In genomic region chrIII:12615859-12616439, ce11 we compare ENCODE assay signal across 8 worm cellular contexts.
TF ChIP-seq lines count a peak whose summit lies in the region.

No protein-coding gene starts in this region.

TF ChIP-seq in whole organism, L1 larva, 84 proteins besides CTCF, POLR2A, EP300 and RAD21 (continues in another document):
- peak; percentile 79 for TF ChIP-seq pax-3 (tag; optimal IDR thresholded peaks at IDR 0.05; lab: Kevin White, UChicago)
- TF ChIP-seq dsc-1 (tag; optimal IDR thresholded peaks at IDR 0.05; lab: Kevin White, UChicago), result peak; percentile 92
- peak; percentile 40 for TF ChIP-seq swsn-7 (tag; optimal IDR thresholded peaks at IDR 0.05; lab: Kevin White, UChicago)
- TF ChIP-seq egl-13 (tag; optimal IDR thresholded peaks at IDR 0.05; lab: Kevin White, UChicago), result peak; percentile 75
- TF ChIP-seq sox-4 (tag; optimal IDR thresholded peaks at IDR 0.05; lab: Kevin White, UChicago), result peak; percentile 82
- TF ChIP-seq fkh-8 (tag; optimal IDR thresholded peaks at IDR 0.05; lab: Kevin White, UChicago), result peak; percentile 95
- peak; percentile 0 for TF ChIP-seq nhr-77 (tag; optimal IDR thresholded peaks at IDR 0.05; lab: Kevin White, UChicago)
- peak; percentile 1 for TF ChIP-seq irx-1 (tag; optimal IDR thresholded peaks at IDR 0.05; lab: Kevin White, UChicago)
- peak; percentile 35 for TF ChIP-seq nhr-20 (tag; optimal IDR thresholded peaks at IDR 0.05; lab: Kevin White, UChicago)
- TF ChIP-seq xbp-1 (tag; optimal IDR thresholded peaks at IDR 0.05; lab: Kevin White, UChicago), result peak; percentile 5
- TF ChIP-seq ceh-8 (GFP tag; optimal IDR thresholded peaks at IDR 0.05; lab: Kevin White, UChicago), result peak; percentile 57

TF ChIP-seq in whole organism, L2 larva, 48 proteins besides CTCF, POLR2A, EP300 and RAD21 (continues in another document):
- TF ChIP-seq lin-11 (tag; optimal IDR thresholded peaks at IDR 0.05; lab: Kevin White, UChicago) (peak; percentile 16), alr-1 (tag; optimal IDR thresholded peaks at IDR 0.05; lab: Kevin White, UChicago) (no peak), C34F6.9 (tag; optimal IDR thresholded peaks at IDR 0.05; lab: Kevin White, UChicago) (peak; percentile 33), F13H6.1 (tag; optimal IDR thresholded peaks at IDR 0.05; lab: Kevin White, UChicago) (peak; percentile 2), ztf-4 (tag; optimal IDR thresholded peaks at IDR 0.05; lab: Kevin White, UChicago) (peak; percentile 22), sem-4 (tag; optimal IDR thresholded peaks at IDR 0.05; lab: Kevin White, UChicago) (no peak), ceh-82 (tag; optimal IDR thresholded peaks at IDR 0.05; lab: Kevin White, UChicago) (no peak), ztf-1 (GFP tag; conservative IDR thresholded peaks at IDR 0.05; lab: Robert Waterston, UW) (0 out of 2 replicates have a peak, but pooled peaks have one; percentile 81), gmeb-1 (tag; optimal IDR thresholded peaks at IDR 0.05; lab: Kevin White, UChicago) (no peak), nhr-21 (tag; optimal IDR thresholded peaks at IDR 0.05; lab: Kevin White, UChicago) (peak; percentile 12), dmd-4 (tag; optimal IDR thresholded peaks at IDR 0.05; lab: Kevin White, UChicago) (no peak), ZK546.5 (tag; optimal IDR thresholded peaks at IDR 0.05; lab: Kevin White, UChicago) (no peak)

TF ChIP-seq in whole organism, L3 larva, 47 proteins besides CTCF, POLR2A, EP300 and RAD21:
- no peak for TF ChIP-seq tbx-2 (tag; optimal IDR thresholded peaks at IDR 0.05; lab: Kevin White, UChicago)
- peak; percentile 35 for TF ChIP-seq nfya-1 (tag; optimal IDR thresholded peaks at IDR 0.05; lab: Kevin White, UChicago; ENCODE audit: insufficient read depth)
- peak; percentile 25 for TF ChIP-seq egl-5 (tag; optimal IDR thresholded peaks at IDR 0.05; lab: Kevin White, UChicago)

TF ChIP-seq in whole organism, L4 larva, 104 proteins besides CTCF, POLR2A, EP300 and RAD21:
- TF ChIP-seq attf-4 (tag; optimal IDR thresholded peaks at IDR 0.05; lab: Kevin White, UChicago) (no peak), unc-62 (GFP tag; optimal IDR thresholded peaks at IDR 0.05 in 1 of 2; lab: Kevin White, UChicago) (peak in 1 of 2 experiments; percentile 93), unc-62 (tag; optimal IDR thresholded peaks at IDR 0.05; lab: Kevin White, UChicago) (no peak), set-16 (GFP tag; IDR thresholded peaks at IDR 0.05; lab: Robert Waterston, UW) (peak; percentile 58; the same call in 1 of the 2 replicates), pha-4 (GFP tag; IDR thresholded peaks at IDR 0.05; lab: Robert Waterston, UW) (0 out of 2 replicates have a peak, but pooled peaks have one; percentile 18), pha-4 (tag; optimal IDR thresholded peaks at IDR 0.05; lab: Kevin White, UChicago) (no peak), fkh-10 (GFP tag; optimal IDR thresholded peaks at IDR 0.05; lab: Kevin White, UChicago) (peak; percentile 1), nhr-48 (tag; optimal IDR thresholded peaks at IDR 0.05; lab: Kevin White, UChicago) (no peak), nhr-11 (tag; optimal IDR thresholded peaks at IDR 0.05; lab: Kevin White, UChicago) (peak; percentile 36), aha-1 (tag; lab: Kevin White, UChicago) (peak; percentile 96)

TF ChIP-seq in whole organism, early embryonic, 17 proteins besides CTCF, POLR2A, EP300 and RAD21:
- no peak for TF ChIP-seq ama-1 (optimal IDR thresholded peaks at IDR 0.05; lab: Kevin White, UChicago)
- TF ChIP-seq hnd-1 (tag; optimal IDR thresholded peaks at IDR 0.05; lab: Kevin White, UChicago), result no peak
- TF ChIP-seq tbx-37 (GFP tag; conservative IDR thresholded peaks at IDR 0.05; lab: Robert Waterston, UW), result no peak
- peak; percentile 51; the same call in 1 of the 2 replicates for TF ChIP-seq pes-1 (GFP tag; IDR thresholded peaks at IDR 0.05; lab: Robert Waterston, UW)
- no peak for TF ChIP-seq ceh-13 (GFP tag; optimal IDR thresholded peaks at IDR 0.05; lab: Kevin White, UChicago)
- TF ChIP-seq sea-1 (GFP tag; conservative IDR thresholded peaks at IDR 0.05; lab: Robert Waterston, UW), result no peak
- TF ChIP-seq hmg-4 (GFP tag; optimal IDR thresholded peaks at IDR 0.05; lab: Kevin White, UChicago), result peak; percentile 76
- peak; percentile 72 for TF ChIP-seq ceh-36 (tag; optimal IDR thresholded peaks at IDR 0.05; lab: Kevin White, UChicago)

TF ChIP-seq in whole organism, late embryonic, 69 proteins besides CTCF, POLR2A, EP300 and RAD21:
- TF ChIP-seq unc-42 (tag; optimal IDR thresholded peaks at IDR 0.05; lab: Kevin White, UChicago), result peak; percentile 63
- TF ChIP-seq fkh-6 (tag; optimal IDR thresholded peaks at IDR 0.05; lab: Kevin White, UChicago), result no peak
- no peak for TF ChIP-seq hlh-15 (tag; optimal IDR thresholded peaks at IDR 0.05; lab: Kevin White, UChicago)
- TF ChIP-seq ceh-19 (GFP tag; optimal IDR thresholded peaks at IDR 0.05; lab: Kevin White, UChicago), result no peak
- TF ChIP-seq ref-2 (tag; optimal IDR thresholded peaks at IDR 0.05; lab: Kevin White, UChicago), result peak; percentile 1
- TF ChIP-seq Y22D7AL.16 (tag; optimal IDR thresholded peaks at IDR 0.05; lab: Kevin White, UChicago), result no peak
- TF ChIP-seq ceh-14 (tag; optimal IDR thresholded peaks at IDR 0.05; lab: Kevin White, UChicago), result peak; percentile 35
- no peak for TF ChIP-seq ceh-45 (GFP tag; IDR thresholded peaks at IDR 0.05; lab: Robert Waterston, UW)
- TF ChIP-seq nfya-1 (tag; optimal IDR thresholded peaks at IDR 0.05; lab: Kevin White, UChicago), result peak; percentile 10
- TF ChIP-seq ttx-3 (tag; optimal IDR thresholded peaks at IDR 0.05; lab: Kevin White, UChicago), result peak; percentile 22
- 0 out of 2 replicates have a peak, but pooled peaks have one; percentile 2 for TF ChIP-seq sox-2 (GFP tag; IDR thresholded peaks at IDR 0.05; lab: Robert Waterston, UW)
- TF ChIP-seq pat-9 (tag; optimal IDR thresholded peaks at IDR 0.05; lab: Kevin White, UChicago), result no peak
- no peak for TF ChIP-seq ceh-22 (tag; optimal IDR thresholded peaks at IDR 0.05; lab: Kevin White, UChicago)
- peak; percentile 4 for TF ChIP-seq madf-2 (tag; optimal IDR thresholded peaks at IDR 0.05; lab: Kevin White, UChicago)
TF ChIP-seq in whole organism, late embryonic: peak in this region for 7.

TF ChIP-seq in whole organism, mixed stage, embryonic, 35 proteins besides CTCF, POLR2A, EP300 and RAD21:
- TF ChIP-seq tbx-8 (GFP tag; optimal IDR thresholded peaks at IDR 0.05; lab: Kevin White, UChicago) (peak; percentile 24), ces-1 (GFP tag; optimal IDR thresholded peaks at IDR 0.05; lab: Kevin White, UChicago) (peak; percentile 73), sptf-1 (tag; optimal IDR thresholded peaks at IDR 0.05; lab: Kevin White, UChicago) (peak; percentile 34), hlh-1 (tag; optimal IDR thresholded peaks at IDR 0.05; lab: Kevin White, UChicago) (no peak), cnd-1 (tag; optimal IDR thresholded peaks at IDR 0.05; lab: Kevin White, UChicago) (peak; percentile 67), snpc-4 (tag; optimal IDR thresholded peaks at IDR 0.05; lab: Kevin White, UChicago) (no peak), ceh-43 (GFP tag; optimal IDR thresholded peaks at IDR 0.05; lab: Kevin White, UChicago) (peak; percentile 65)

TF ChIP-seq in whole organism, young adult, 124 proteins besides CTCF, POLR2A, EP300 and RAD21:
- no peak for TF ChIP-seq F55B11.4 (tag; optimal IDR thresholded peaks at IDR 0.05; lab: Kevin White, UChicago; ENCODE audit: borderline replicate concordance, insufficient read depth)
- TF ChIP-seq mcd-1 (GFP tag; IDR thresholded peaks at IDR 0.05; lab: Robert Waterston, UW), result peak; percentile 3; the same call in 1 of the 2 replicates
- TF ChIP-seq madf-10 (tag; optimal IDR thresholded peaks at IDR 0.05; lab: Kevin White, UChicago), result no peak
- peak; percentile 55; the same call in 1 of the 2 replicates for TF ChIP-seq lin-26 (GFP tag; IDR thresholded peaks at IDR 0.05; lab: Robert Waterston, UW)
- TF ChIP-seq snpc-1.3 (tag; optimal IDR thresholded peaks at IDR 0.05; lab: Kevin White, UChicago; ENCODE audit: insufficient read depth), result no peak
- peak; percentile 59 for TF ChIP-seq zfh-2 (GFP tag; conservative IDR thresholded peaks at IDR 0.05; lab: Robert Waterston, UW)
- TF ChIP-seq zim-3 (tag; optimal IDR thresholded peaks at IDR 0.05; lab: Kevin White, UChicago), result no peak
- TF ChIP-seq lin-40 (tag; optimal IDR thresholded peaks at IDR 0.05; lab: Kevin White, UChicago), result no peak
- no peak for TF ChIP-seq chd-7 (tag; optimal IDR thresholded peaks at IDR 0.05; lab: Kevin White, UChicago)
- no peak for TF ChIP-seq F22D6.2 (tag; optimal IDR thresholded peaks at IDR 0.05; lab: Kevin White, UChicago)
- no peak for TF ChIP-seq nhr-179 (tag; optimal IDR thresholded peaks at IDR 0.05; lab: Kevin White, UChicago)
- TF ChIP-seq hsf-1 (GFP tag; IDR thresholded peaks at IDR 0.05; lab: Robert Waterston, UW), result no peak
